Worm (Caenorhabditis elegans) whole organism, L1 larva: ENCODE results near the gene ssu-2.

Experiments
- C04F5.9 ChIP-seq: sonication (generic microtip); optimal IDR thresholded peaks from 2 replicates; lab custom pipeline; 2016; ENCODE audit warnings: missing genetic modification characterization, missing compliant biosample characterization
- C16A3.4 ChIP-seq: fragments of 150-350 bp; optimal IDR thresholded peaks from 2 replicates; lab custom pipeline; 2014; ENCODE audit warnings: missing biosample characterization, missing genetic modification characterization
- Y116A8C.19 ChIP-seq: sonication (generic microtip); optimal IDR thresholded peaks from 2 replicates; lab custom pipeline; 2016; ENCODE audit warnings: missing compliant biosample characterization, missing genetic modification characterization, borderline replicate concordance
- alr-1 ChIP-seq: fragments of 200-800 bp; sonication (Bioruptor generic); optimal IDR thresholded peaks from 2 replicates; lab custom pipeline; 2018; ENCODE audit warnings: borderline replicate concordance, mild to moderate bottlenecking, missing genetic modification characterization, missing compliant biosample characterization
- ama-1 ChIP-seq: fragments of 150-350 bp; optimal IDR thresholded peaks from 2 replicates; lab custom pipeline; 2014
- blmp-1 ChIP-seq: fragments of 150-350 bp; optimal IDR thresholded peaks from 2 replicates; lab custom pipeline; 2014; ENCODE audit warnings: missing biosample characterization, missing genetic modification characterization
- ceh-8 ChIP-seq: fragments of 200-800 bp; sonication (Bioruptor generic); optimal IDR thresholded peaks from 2 replicates; lab custom pipeline; 2018; ENCODE audit warnings: mild to moderate bottlenecking, missing genetic modification characterization, moderate library complexity, missing compliant biosample characterization
- ceh-82 ChIP-seq, 3 experiments: fragments of 150-350 bp in 1 of 3; sonication (generic microtip) in 2 of 3; optimal IDR thresholded peaks; 2 replicates each; lab custom pipeline; 2014 to 2017; ENCODE audit warnings: missing biosample characterization in 3 of 3, missing genetic modification characterization in 3 of 3
- ceh-88 ChIP-seq: fragments of 200-800 bp; sonication (Bioruptor generic); IDR thresholded peaks from 2 replicates; pipeline ENCODE4 v1.3.6; 2022; ENCODE audit warnings: missing genetic modification characterization, missing compliant biosample characterization
- ceh-90 ChIP-seq: sonication (generic microtip); optimal IDR thresholded peaks from 2 replicates; lab custom pipeline; 2016; ENCODE audit warnings: missing genetic modification characterization, missing compliant biosample characterization
- ces-1 ChIP-seq: fragments of 150-350 bp; optimal IDR thresholded peaks from 2 replicates; lab custom pipeline; 2014; ENCODE audit warnings: missing biosample characterization, missing genetic modification reagents, missing genetic modification characterization
- dpl-1 ChIP-seq, 3 experiments: fragments of 150-350 bp in 2 of 3; sonication (generic microtip) in 1 of 3; optimal IDR thresholded peaks; 2 replicates each; lab custom pipeline; 2014 to 2017; ENCODE audit warnings: missing biosample characterization in 3 of 3, missing genetic modification characterization in 3 of 3, missing genetic modification reagents in 3 of 3
- dsc-1 ChIP-seq: sonication (generic microtip); optimal IDR thresholded peaks from 2 replicates; lab custom pipeline; 2016; ENCODE audit warnings: mild to moderate bottlenecking, missing genetic modification characterization, missing compliant biosample characterization
- efl-3 ChIP-seq: fragments of 200-800 bp; sonication (Bioruptor generic); optimal IDR thresholded peaks from 2 replicates; lab custom pipeline; 2018; ENCODE audit warnings: mild to moderate bottlenecking, missing genetic modification characterization, missing compliant biosample characterization
- egl-13 ChIP-seq: sonication (generic microtip); optimal IDR thresholded peaks from 2 replicates; lab custom pipeline; 2016; ENCODE audit warnings: missing genotype, missing genetic modification reagents, missing genetic modification characterization, missing compliant biosample characterization
- elt-2 ChIP-seq: sonication (generic microtip); optimal IDR thresholded peaks from 2 replicates; lab custom pipeline; 2016; ENCODE audit warnings: missing genetic modification characterization, mild to moderate bottlenecking, inconsistent platforms, missing compliant biosample characterization, missing genetic modification reagents
- elt-3 ChIP-seq, 6 experiments: fragments of 150-350 bp in 1 of 6; sonication (generic microtip); optimal IDR thresholded peaks; 2 replicates each; lab custom pipeline; 2017 to 2018; ENCODE audit warnings: missing biosample characterization in 6 of 6, missing genetic modification characterization in 6 of 6, inconsistent platforms in 1 of 6
- fkh-10 ChIP-seq: sonication (generic microtip); optimal IDR thresholded peaks from 2 replicates; lab custom pipeline; 2017; ENCODE audit warnings: missing biosample characterization, missing genetic modification reagents, missing genetic modification characterization
- fos-1 ChIP-seq: fragments of 150-350 bp; optimal IDR thresholded peaks from 2 replicates; lab custom pipeline; 2014; ENCODE audit warnings: missing biosample characterization, missing genetic modification characterization
- hpl-2 ChIP-seq: fragments of 150-350 bp; optimal IDR thresholded peaks from 2 replicates; lab custom pipeline; 2014; ENCODE audit warnings: missing biosample characterization, missing genetic modification reagents, missing genetic modification characterization
- lin-14 ChIP-seq: fragments of 200-800 bp; sonication (Bioruptor generic); optimal IDR thresholded peaks from 2 replicates; lab custom pipeline; 2018; ENCODE audit warnings: mild to moderate bottlenecking, missing genetic modification characterization, moderate library complexity, missing compliant biosample characterization
- lin-15B ChIP-seq: fragments of 150-350 bp; sonication (generic microtip); optimal IDR thresholded peaks from 3 replicates; lab custom pipeline; 2014; ENCODE audit warnings: missing biosample characterization, missing genetic modification characterization
- lin-39 ChIP-seq: fragments of 150-350 bp; optimal IDR thresholded peaks from 2 replicates; lab custom pipeline; 2014; ENCODE audit warnings: missing biosample characterization, missing genetic modification reagents, missing genetic modification characterization
- lir-3 ChIP-seq: sonication (generic microtip); optimal IDR thresholded peaks from 2 replicates; lab custom pipeline; 2016; ENCODE audit warnings: mild to moderate bottlenecking, missing genetic modification characterization, moderate library complexity, missing compliant biosample characterization; ENCODE audit not compliant: poor library complexity
- lsy-2 ChIP-seq, 2 experiments: fragments of 150-350 bp; optimal IDR thresholded peaks; 2 replicates each; lab custom pipeline; 2014; ENCODE audit warnings: missing biosample characterization in 2 of 2, missing genetic modification characterization in 2 of 2
- mab-9 ChIP-seq: fragments of 200-800 bp; sonication (Bioruptor generic); IDR thresholded peaks from 2 replicates; pipeline ENCODE4 v1.3.6; 2022; ENCODE audit warnings: missing genetic modification reagents, missing genetic modification characterization, missing compliant biosample characterization
- mdl-1 ChIP-seq, 2 experiments: fragments of 150-350 bp; optimal IDR thresholded peaks; 2 replicates each; lab custom pipeline; 2014 to 2017; ENCODE audit warnings: missing biosample characterization in 2 of 2, missing genetic modification characterization in 2 of 2, inconsistent platforms in 1 of 2
- nhr-11 ChIP-seq: fragments of 150-350 bp; optimal IDR thresholded peaks from 2 replicates; lab custom pipeline; 2014; ENCODE audit warnings: missing biosample characterization, missing genetic modification characterization
- nhr-19 ChIP-seq: fragments of 200-800 bp; sonication (Bioruptor generic); conservative IDR thresholded peaks from 2 replicates; pipeline ENCODE4 v1.3.6; 2022; ENCODE audit warnings: missing genetic modification characterization, missing compliant biosample characterization
- nhr-20 ChIP-seq: sonication (generic microtip); optimal IDR thresholded peaks from 2 replicates; lab custom pipeline; 2016; ENCODE audit warnings: mild to moderate bottlenecking, missing genetic modification characterization, missing compliant biosample characterization
- nhr-28 ChIP-seq: fragments of 150-350 bp; optimal IDR thresholded peaks from 2 replicates; lab custom pipeline; 2014; ENCODE audit warnings: missing biosample characterization, missing genetic modification characterization
- nhr-47 ChIP-seq: sonication (generic microtip); optimal IDR thresholded peaks from 2 replicates; lab custom pipeline; 2016; ENCODE audit warnings: mild to moderate bottlenecking, missing genetic modification characterization, moderate library complexity, missing compliant biosample characterization
- nhr-76 ChIP-seq: sonication (generic microtip); optimal IDR thresholded peaks from 2 replicates; lab custom pipeline; 2017; ENCODE audit warnings: missing biosample characterization, missing genetic modification characterization
- nhr-77 ChIP-seq: fragments of 150-350 bp; optimal IDR thresholded peaks from 2 replicates; lab custom pipeline; 2014; ENCODE audit warnings: missing biosample characterization, missing genetic modification characterization
- nhr-84 ChIP-seq: sonication (generic microtip); optimal IDR thresholded peaks from 2 replicates; lab custom pipeline; 2017; ENCODE audit warnings: missing biosample characterization, missing genetic modification characterization
- nhr-85 ChIP-seq: sonication (generic microtip); peaks from one replicate; lab custom pipeline; 2016; ENCODE audit warnings: missing genetic modification characterization, inconsistent platforms, missing compliant biosample characterization
- pag-3 ChIP-seq: sonication (generic microtip); optimal IDR thresholded peaks from 2 replicates; lab custom pipeline; 2017; ENCODE audit warnings: missing genetic modification characterization, mild to moderate bottlenecking, missing compliant biosample characterization, antibody characterized with exemption, borderline replicate concordance; ENCODE audit not compliant: insufficient read depth
- pqm-1 ChIP-seq: sonication (generic microtip); optimal IDR thresholded peaks from 3 replicates; lab custom pipeline; 2017; ENCODE audit warnings: missing biosample characterization, missing genetic modification characterization
- rnt-1 ChIP-seq: sonication (generic microtip); optimal IDR thresholded peaks from 2 replicates; lab custom pipeline; 2016; ENCODE audit warnings: mild to moderate bottlenecking, missing genetic modification characterization, moderate library complexity, missing compliant biosample characterization
- skn-1 ChIP-seq: fragments of 150-350 bp; optimal IDR thresholded peaks from 2 replicates; lab custom pipeline; 2014; ENCODE audit warnings: missing biosample characterization, missing genetic modification characterization
- snpc-4 ChIP-seq: fragments of 150-350 bp; optimal IDR thresholded peaks from 2 replicates; lab custom pipeline; 2014; ENCODE audit warnings: missing biosample characterization, missing genetic modification characterization
- snu-23 ChIP-seq: sonication (generic microtip); optimal IDR thresholded peaks from 2 replicates; lab custom pipeline; 2016; ENCODE audit warnings: missing genetic modification characterization, missing compliant biosample characterization
- swsn-7 ChIP-seq: sonication (generic microtip); optimal IDR thresholded peaks from 2 replicates; lab custom pipeline; 2016; ENCODE audit warnings: missing genetic modification characterization, missing compliant biosample characterization
- tbx-2 ChIP-seq: sonication (generic microtip); optimal IDR thresholded peaks from 2 replicates; lab custom pipeline; 2016; ENCODE audit warnings: missing genetic modification characterization, missing compliant biosample characterization
- tlp-1 ChIP-seq: fragments of 150-350 bp; optimal IDR thresholded peaks from 2 replicates; lab custom pipeline; 2014; ENCODE audit warnings: missing biosample characterization, missing genetic modification characterization
- unc-62 ChIP-seq: fragments of 150-350 bp; optimal IDR thresholded peaks from 2 replicates; lab custom pipeline; 2014; ENCODE audit warnings: missing biosample characterization, missing genetic modification reagents, missing genetic modification characterization
- unc-86 ChIP-seq: sonication (generic microtip); optimal IDR thresholded peaks from 2 replicates; lab custom pipeline; 2016; ENCODE audit warnings: missing genetic modification characterization, missing compliant biosample characterization
- unc-98 ChIP-seq: fragments of 200-800 bp; sonication (Bioruptor generic); IDR thresholded peaks from 2 replicates; pipeline ENCODE4 v1.3.6; 2022; ENCODE audit warnings: missing genetic modification characterization, missing compliant biosample characterization
- vab-15 ChIP-seq: sonication (generic microtip); optimal IDR thresholded peaks from 2 replicates; lab custom pipeline; 2017; ENCODE audit warnings: missing genotype, mild to moderate bottlenecking, missing genetic modification characterization, missing compliant biosample characterization
- xbp-1 ChIP-seq: sonication (generic microtip); optimal IDR thresholded peaks from 2 replicates; lab custom pipeline; 2016; ENCODE audit warnings: missing genetic modification characterization, missing compliant biosample characterization
- zag-1 ChIP-seq: fragments of 150-350 bp; optimal IDR thresholded peaks from 2 replicates; lab custom pipeline; 2014; ENCODE audit warnings: missing biosample characterization, missing genetic modification characterization
- zip-4 ChIP-seq: fragments of 200-800 bp; sonication (Bioruptor generic); optimal IDR thresholded peaks from 2 replicates; lab custom pipeline; 2018; ENCODE audit warnings: mild to moderate bottlenecking, missing genetic modification characterization, moderate library complexity, missing compliant biosample characterization

The ssu-2 gene

DNA sequence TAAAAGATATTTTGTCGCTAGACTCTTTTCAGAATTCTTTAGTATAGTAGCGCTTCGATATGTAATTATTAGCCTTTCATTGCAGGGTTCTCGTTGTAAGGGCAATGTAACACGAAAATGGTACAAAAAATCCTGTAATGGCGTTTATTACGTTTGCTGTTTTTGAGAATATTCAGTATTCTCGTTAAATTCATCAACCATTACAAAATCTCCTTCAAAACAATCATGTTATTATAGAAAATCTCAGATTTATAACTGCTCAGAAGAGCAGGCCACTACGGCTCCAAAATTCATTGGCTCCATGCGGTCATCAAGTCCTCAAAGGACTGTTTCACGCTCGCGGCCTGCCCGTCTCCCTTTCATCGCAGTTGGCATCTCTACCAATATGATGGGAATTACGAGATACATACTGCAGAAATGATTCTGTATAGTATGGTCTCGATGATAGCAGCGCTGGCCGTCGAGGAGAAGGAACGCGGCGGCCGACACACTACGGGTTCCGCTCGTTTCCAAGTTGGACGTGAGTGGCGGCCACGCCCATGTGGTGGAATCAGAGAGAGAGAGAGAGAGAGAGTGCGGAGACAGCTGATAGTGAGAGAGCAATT, 34.3 kb upstream of the ssu-2 start:
- no peak for TF ChIP-seq nhr-76 (tag; lab: Kevin White, UChicago)
- peak; percentile 65 for TF ChIP-seq C04F5.9 (tag; lab: Kevin White, UChicago)
- peak in 2 of 3 experiments; percentile 22 to 36 for TF ChIP-seq dpl-1 (GFP tag; optimal IDR thresholded peaks at IDR 0.05; lab: Kevin White, UChicago)
- peak; percentile 70 for TF ChIP-seq dsc-1 (tag; lab: Kevin White, UChicago)
- TF ChIP-seq snu-23 (GFP tag; lab: Kevin White, UChicago), result peak; percentile 90
- peak; percentile 90 for TF ChIP-seq nhr-20 (tag; lab: Kevin White, UChicago)
- no peak for TF ChIP-seq lin-14 (GFP tag; lab: Kevin White, UChicago)
- peak; percentile 91 for TF ChIP-seq nhr-47 (tag; lab: Kevin White, UChicago)
- TF ChIP-seq fos-1 (tag; lab: Kevin White, UChicago), result peak; percentile 36
- TF ChIP-seq zag-1 (tag; lab: Kevin White, UChicago), result no peak
- peak; percentile 60; the same call in 1 of the 2 replicates for TF ChIP-seq mab-9 (GFP tag; lab: Robert Waterston, UW)
- peak; percentile 69 for TF ChIP-seq ama-1
- TF ChIP-seq snpc-4 (tag; lab: Kevin White, UChicago), result peak; percentile 98
- TF ChIP-seq ceh-88 (GFP tag; lab: Robert Waterston, UW), result peak; percentile 60
- TF ChIP-seq nhr-19, result peak; percentile 93
- peak; percentile 70 for TF ChIP-seq xbp-1
- no peak for TF ChIP-seq unc-62
- no peak for TF ChIP-seq Y116A8C.19
- TF ChIP-seq blmp-1 (tag; lab: Kevin White, UChicago), result no peak
- TF ChIP-seq lin-15B, result no peak
- peak in 3 of 6 experiments; percentile 2 to 52 (median 15) for TF ChIP-seq elt-3 (tag; optimal IDR thresholded peaks at IDR 0.05; lab: Kevin White, UChicago)
- no peak for TF ChIP-seq vab-15
- no peak for TF ChIP-seq efl-3 (GFP tag; lab: Kevin White, UChicago)
- TF ChIP-seq tbx-2, result peak; percentile 75
- TF ChIP-seq nhr-77 (tag; lab: Kevin White, UChicago), result peak; percentile 73
- peak; percentile 91 for TF ChIP-seq elt-2 (tag; lab: Kevin White, UChicago)
- TF ChIP-seq pqm-1 (tag; lab: Kevin White, UChicago), result no peak
- peak; percentile 96 for TF ChIP-seq nhr-85
- TF ChIP-seq ces-1, result no peak
- no peak for TF ChIP-seq pag-3 (tag; lab: Kevin White, UChicago)
- no peak for TF ChIP-seq lir-3 (tag; lab: Kevin White, UChicago)
- peak; percentile 8 for TF ChIP-seq unc-86
- TF ChIP-seq unc-98 (GFP tag; lab: Robert Waterston, UW), result no peak; the same call in 1 of the 2 replicates
- no peak for TF ChIP-seq fkh-10 (GFP tag; lab: Kevin White, UChicago)
- TF ChIP-seq nhr-84 (tag; lab: Kevin White, UChicago), result no peak
- TF ChIP-seq C16A3.4 (tag; lab: Kevin White, UChicago), result peak; percentile 19
- peak; percentile 19 to 59 (median 47) for TF ChIP-seq ceh-82 (tag; optimal IDR thresholded peaks at IDR 0.05; lab: Kevin White, UChicago)
- peak; percentile 9 for TF ChIP-seq hpl-2
- TF ChIP-seq alr-1 (tag; lab: Kevin White, UChicago), result no peak
- peak in 1 of 2 experiments; percentile 58 for TF ChIP-seq lsy-2 (tag; optimal IDR thresholded peaks at IDR 0.05; lab: Kevin White, UChicago)
- no peak for TF ChIP-seq tlp-1 (tag; lab: Kevin White, UChicago)
- TF ChIP-seq egl-13 (tag; lab: Kevin White, UChicago), result peak; percentile 20
- peak; percentile 56 for TF ChIP-seq lin-39 (tag; lab: Kevin White, UChicago)
- TF ChIP-seq skn-1 (tag; lab: Kevin White, UChicago), result no peak
- peak; percentile 31 for TF ChIP-seq ceh-8 (GFP tag; lab: Kevin White, UChicago)
- no peak for TF ChIP-seq nhr-11 (tag; lab: Kevin White, UChicago)
- peak; percentile 85 for TF ChIP-seq swsn-7 (tag; lab: Kevin White, UChicago)
- TF ChIP-seq nhr-28, result no peak
- TF ChIP-seq zip-4, result peak; percentile 70
- TF ChIP-seq rnt-1 (tag; lab: Kevin White, UChicago), result peak; percentile 94
- no peak for TF ChIP-seq ceh-90 (tag; lab: Kevin White, UChicago)
- TF ChIP-seq mdl-1 (tag; optimal IDR thresholded peaks at IDR 0.05; lab: Kevin White, UChicago), result peak; percentile 11 to 68
